Worm (Caenorhabditis elegans) whole organism, midembryonic: Measurements from ENCODE around the gene nhr-10.

Experiments
- T22C8.4 ChIP-seq: fragments of 200-800 bp; sonication (Bioruptor generic); IDR thresholded peaks from 2 replicates; pipeline ENCODE4 v1.3.6; 2022; ENCODE audit warnings: missing genetic modification characterization, missing compliant biosample characterization
- cog-1 ChIP-seq: sonication (generic microtip); optimal IDR thresholded peaks from 2 replicates; lab custom pipeline; 2016; ENCODE audit warnings: missing genetic modification characterization, missing compliant biosample characterization
- flt-1 ChIP-seq: fragments of 200-800 bp; sonication (Bioruptor generic); IDR thresholded peaks from 2 replicates; pipeline ENCODE4 v1.3.6; 2022; ENCODE audit warnings: missing genetic modification characterization, missing compliant biosample characterization
- klf-2 ChIP-seq: fragments of 200-800 bp; sonication (Bioruptor generic); conservative IDR thresholded peaks from 2 replicates; pipeline ENCODE4 v1.3.6; 2022; ENCODE audit warnings: missing genetic modification reagents, missing genetic modification characterization, missing compliant biosample characterization
- med-1 ChIP-seq: sonication (generic microtip); optimal IDR thresholded peaks from 2 replicates; lab custom pipeline; 2017; ENCODE audit warnings: missing genetic modification characterization, mild to moderate bottlenecking, missing compliant biosample characterization, antibody characterized with exemption, missing genetic modification reagents; ENCODE audit not compliant: insufficient read depth
- ref-1 ChIP-seq: fragments of 200-800 bp; sonication (Bioruptor generic); conservative IDR thresholded peaks from 2 replicates; pipeline ENCODE4 v1.3.6; 2022; ENCODE audit warnings: missing genetic modification reagents, missing genetic modification characterization, missing compliant biosample characterization
- tab-1 ChIP-seq: fragments of 200-800 bp; sonication (Bioruptor generic); IDR thresholded peaks from 2 replicates; pipeline ENCODE4 v1.3.6; 2022; ENCODE audit warnings: missing genetic modification characterization, missing compliant biosample characterization
- ztf-29 ChIP-seq: fragments of 200-800 bp; sonication (Bioruptor generic); IDR thresholded peaks from 2 replicates; pipeline ENCODE4 v1.3.6; 2022; ENCODE audit warnings: missing genetic modification reagents, missing genetic modification characterization, missing compliant biosample characterization

DNA sequence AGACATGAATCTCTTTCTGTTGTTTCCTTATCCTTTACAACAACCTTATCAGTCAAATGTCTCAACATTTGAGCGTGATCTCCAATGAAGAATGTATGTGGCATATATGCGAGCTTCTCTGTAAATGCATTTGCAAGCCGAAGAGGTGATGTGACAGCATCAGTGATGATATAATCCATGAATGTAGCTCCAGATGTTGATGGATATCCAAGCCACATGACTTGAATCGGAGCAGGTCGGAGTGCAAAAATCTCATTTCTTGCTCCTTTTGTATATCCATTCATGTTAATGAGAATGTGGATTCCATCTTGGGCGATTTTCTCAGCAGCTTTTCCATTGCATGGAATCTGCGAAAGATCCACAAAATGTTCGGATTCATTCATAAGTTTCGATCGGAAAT, 33.0 kb upstream of the nhr-10 start:
- TF ChIP-seq ztf-29 (GFP tag; lab: Robert Waterston, UW) (no peak), klf-2 (GFP tag; lab: Robert Waterston, UW) (no peak), tab-1 (no peak), med-1 (no peak), flt-1 (no peak), ref-1 (GFP tag; lab: Robert Waterston, UW) (no peak), T22C8.4 (GFP tag; lab: Robert Waterston, UW) (no peak), cog-1 (tag; lab: Kevin White, UChicago) (no peak)
